Worm (Caenorhabditis elegans) whole organism, L4/young adult: ENCODE data around the gene Y48D7A.1.

Source experiments
- W03F9.2 ChIP-seq: fragments of 150-350 bp; optimal IDR thresholded peaks from 2 replicates; lab custom pipeline; 2014; ENCODE audit warnings: missing biosample characterization, missing genetic modification characterization
- him-1 ChIP-seq: sonication (generic microtip); optimal IDR thresholded peaks from 2 replicates; lab custom pipeline; 2016; ENCODE audit warnings: missing genotype, missing genetic modification reagents, missing genetic modification characterization, missing compliant biosample characterization

- no peak for TF ChIP-seq W03F9.2
- no peak for TF ChIP-seq him-1 (tag; lab: Kevin White, UChicago)
Measured at ce11 chrX:2976148-2976547, 33.1 kb upstream of the Y48D7A.1 start, which contains the start of gene aakg-3.
